Worm (Caenorhabditis elegans) whole organism, L1 larva: ENCODE data around the gene idh-2.

ENCODE experiments used
- C04F5.9 ChIP-seq: sonication (generic microtip); optimal IDR thresholded peaks from 2 replicates; lab custom pipeline; 2016; ENCODE audit warnings: missing genetic modification characterization, missing compliant biosample characterization
- Y116A8C.19 ChIP-seq: sonication (generic microtip); optimal IDR thresholded peaks from 2 replicates; lab custom pipeline; 2016; ENCODE audit warnings: missing compliant biosample characterization, missing genetic modification characterization, borderline replicate concordance
- aha-1 ChIP-seq: fragments of 150-350 bp; optimal IDR thresholded peaks from 2 replicates; lab custom pipeline; 2014; ENCODE audit warnings: missing biosample characterization, missing genetic modification characterization
- alr-1 ChIP-seq: fragments of 200-800 bp; sonication (Bioruptor generic); optimal IDR thresholded peaks from 2 replicates; lab custom pipeline; 2018; ENCODE audit warnings: borderline replicate concordance, mild to moderate bottlenecking, missing genetic modification characterization, missing compliant biosample characterization
- blmp-1 ChIP-seq: fragments of 150-350 bp; optimal IDR thresholded peaks from 2 replicates; lab custom pipeline; 2014; ENCODE audit warnings: missing biosample characterization, missing genetic modification characterization
- ceh-63 ChIP-seq: fragments of 200-800 bp; sonication (Bioruptor generic); optimal IDR thresholded peaks from 2 replicates; lab custom pipeline; 2018; ENCODE audit warnings: mild to moderate bottlenecking, missing genetic modification characterization, missing compliant biosample characterization
- ceh-82 ChIP-seq, 3 experiments: fragments of 150-350 bp in 1 of 3; sonication (generic microtip) in 2 of 3; optimal IDR thresholded peaks; 2 replicates each; lab custom pipeline; 2014 to 2017; ENCODE audit warnings: missing biosample characterization in 3 of 3, missing genetic modification characterization in 3 of 3
- ceh-88 ChIP-seq: fragments of 200-800 bp; sonication (Bioruptor generic); IDR thresholded peaks from 2 replicates; pipeline ENCODE4 v1.3.6; 2022; ENCODE audit warnings: missing genetic modification characterization, missing compliant biosample characterization
- ces-1 ChIP-seq: fragments of 150-350 bp; optimal IDR thresholded peaks from 2 replicates; lab custom pipeline; 2014; ENCODE audit warnings: missing biosample characterization, missing genetic modification reagents, missing genetic modification characterization
- dpl-1 ChIP-seq, 3 experiments: fragments of 150-350 bp in 2 of 3; sonication (generic microtip) in 1 of 3; optimal IDR thresholded peaks; 2 replicates each; lab custom pipeline; 2014 to 2017; ENCODE audit warnings: missing biosample characterization in 3 of 3, missing genetic modification characterization in 3 of 3, missing genetic modification reagents in 3 of 3
- efl-1 ChIP-seq, 4 experiments: fragments of 150-350 bp; optimal IDR thresholded peaks in 3 of 4; peaks in 1 of 4; 1 replicate in 1 of 4; 2 replicates in 3 of 4; lab custom pipeline; 2014; ENCODE audit warnings: missing biosample characterization in 2 of 4, missing genetic modification characterization in 2 of 4, missing genetic modification reagents in 2 of 4
- egl-13 ChIP-seq: sonication (generic microtip); optimal IDR thresholded peaks from 2 replicates; lab custom pipeline; 2016; ENCODE audit warnings: missing genotype, missing genetic modification reagents, missing genetic modification characterization, missing compliant biosample characterization
- elt-2 ChIP-seq: sonication (generic microtip); optimal IDR thresholded peaks from 2 replicates; lab custom pipeline; 2016; ENCODE audit warnings: missing genetic modification characterization, mild to moderate bottlenecking, inconsistent platforms, missing compliant biosample characterization, missing genetic modification reagents
- elt-3 ChIP-seq, 6 experiments: fragments of 150-350 bp in 1 of 6; sonication (generic microtip); optimal IDR thresholded peaks; 2 replicates each; lab custom pipeline; 2017 to 2018; ENCODE audit warnings: missing biosample characterization in 6 of 6, missing genetic modification characterization in 6 of 6, inconsistent platforms in 1 of 6
- ets-5 ChIP-seq: fragments of 200-800 bp; sonication (Bioruptor generic); IDR thresholded peaks from 2 replicates; pipeline ENCODE4 v1.3.6; 2022; ENCODE audit warnings: missing genetic modification characterization, missing compliant biosample characterization
- fkh-10 ChIP-seq: sonication (generic microtip); optimal IDR thresholded peaks from 2 replicates; lab custom pipeline; 2017; ENCODE audit warnings: missing biosample characterization, missing genetic modification reagents, missing genetic modification characterization
- fkh-8 ChIP-seq: sonication (generic microtip); optimal IDR thresholded peaks from 2 replicates; lab custom pipeline; 2016; ENCODE audit warnings: mild to moderate bottlenecking, missing genetic modification characterization, missing compliant biosample characterization
- hlh-17 ChIP-seq: fragments of 200-800 bp; sonication (Bioruptor generic); optimal IDR thresholded peaks from 2 replicates; lab custom pipeline; 2018; ENCODE audit warnings: missing genetic modification characterization, mild to moderate bottlenecking, missing compliant biosample characterization, moderate library complexity, borderline replicate concordance
- jun-1 ChIP-seq: fragments of 150-350 bp; optimal IDR thresholded peaks from 2 replicates; lab custom pipeline; 2014; ENCODE audit warnings: missing biosample characterization, missing genetic modification reagents, missing genetic modification characterization
- lin-14 ChIP-seq: fragments of 200-800 bp; sonication (Bioruptor generic); optimal IDR thresholded peaks from 2 replicates; lab custom pipeline; 2018; ENCODE audit warnings: mild to moderate bottlenecking, missing genetic modification characterization, moderate library complexity, missing compliant biosample characterization
- lin-39 ChIP-seq: fragments of 150-350 bp; optimal IDR thresholded peaks from 2 replicates; lab custom pipeline; 2014; ENCODE audit warnings: missing biosample characterization, missing genetic modification reagents, missing genetic modification characterization
- mab-9 ChIP-seq: fragments of 200-800 bp; sonication (Bioruptor generic); IDR thresholded peaks from 2 replicates; pipeline ENCODE4 v1.3.6; 2022; ENCODE audit warnings: missing genetic modification reagents, missing genetic modification characterization, missing compliant biosample characterization
- nhr-12 ChIP-seq: sonication (generic microtip); optimal IDR thresholded peaks from 2 replicates; lab custom pipeline; 2017; ENCODE audit warnings: missing biosample characterization, missing genetic modification characterization
- nhr-19 ChIP-seq: fragments of 200-800 bp; sonication (Bioruptor generic); conservative IDR thresholded peaks from 2 replicates; pipeline ENCODE4 v1.3.6; 2022; ENCODE audit warnings: missing genetic modification characterization, missing compliant biosample characterization
- nhr-20 ChIP-seq: sonication (generic microtip); optimal IDR thresholded peaks from 2 replicates; lab custom pipeline; 2016; ENCODE audit warnings: mild to moderate bottlenecking, missing genetic modification characterization, missing compliant biosample characterization
- nhr-28 ChIP-seq: fragments of 150-350 bp; optimal IDR thresholded peaks from 2 replicates; lab custom pipeline; 2014; ENCODE audit warnings: missing biosample characterization, missing genetic modification characterization
- nhr-47 ChIP-seq: sonication (generic microtip); optimal IDR thresholded peaks from 2 replicates; lab custom pipeline; 2016; ENCODE audit warnings: mild to moderate bottlenecking, missing genetic modification characterization, moderate library complexity, missing compliant biosample characterization
- nhr-71 ChIP-seq: sonication (generic microtip); optimal IDR thresholded peaks from 2 replicates; lab custom pipeline; 2016; ENCODE audit warnings: mild to moderate bottlenecking, missing genetic modification characterization, moderate library complexity, missing compliant biosample characterization
- nhr-85 ChIP-seq: sonication (generic microtip); peaks from one replicate; lab custom pipeline; 2016; ENCODE audit warnings: missing genetic modification characterization, inconsistent platforms, missing compliant biosample characterization
- nhr-90 ChIP-seq: sonication (generic microtip); optimal IDR thresholded peaks from 2 replicates; lab custom pipeline; 2016; ENCODE audit warnings: mild to moderate bottlenecking, missing genetic modification characterization, missing compliant biosample characterization; ENCODE audit not compliant: poor library complexity
- pax-3 ChIP-seq: fragments of 200-800 bp; sonication (Bioruptor generic); optimal IDR thresholded peaks from 2 replicates; lab custom pipeline; 2018; ENCODE audit warnings: mild to moderate bottlenecking, missing genetic modification characterization, moderate library complexity, missing compliant biosample characterization
- pqm-1 ChIP-seq: sonication (generic microtip); optimal IDR thresholded peaks from 3 replicates; lab custom pipeline; 2017; ENCODE audit warnings: missing biosample characterization, missing genetic modification characterization
- rnt-1 ChIP-seq: sonication (generic microtip); optimal IDR thresholded peaks from 2 replicates; lab custom pipeline; 2016; ENCODE audit warnings: mild to moderate bottlenecking, missing genetic modification characterization, moderate library complexity, missing compliant biosample characterization
- snu-23 ChIP-seq: sonication (generic microtip); optimal IDR thresholded peaks from 2 replicates; lab custom pipeline; 2016; ENCODE audit warnings: missing genetic modification characterization, missing compliant biosample characterization
- sptf-1 ChIP-seq: fragments of 150-350 bp; optimal IDR thresholded peaks from 2 replicates; lab custom pipeline; 2014; ENCODE audit warnings: missing biosample characterization, missing genetic modification characterization
- swsn-7 ChIP-seq: sonication (generic microtip); optimal IDR thresholded peaks from 2 replicates; lab custom pipeline; 2016; ENCODE audit warnings: missing genetic modification characterization, missing compliant biosample characterization
- tlp-1 ChIP-seq: fragments of 150-350 bp; optimal IDR thresholded peaks from 2 replicates; lab custom pipeline; 2014; ENCODE audit warnings: missing biosample characterization, missing genetic modification characterization
- unc-130 ChIP-seq: fragments of 150-350 bp; optimal IDR thresholded peaks from 2 replicates; lab custom pipeline; 2017; ENCODE audit warnings: missing biosample characterization, missing genetic modification characterization, inconsistent platforms
- unc-30 ChIP-seq: sonication (generic microtip); optimal IDR thresholded peaks from 2 replicates; lab custom pipeline; 2017; ENCODE audit warnings: missing biosample characterization, missing genetic modification characterization
- unc-62 ChIP-seq: fragments of 150-350 bp; optimal IDR thresholded peaks from 2 replicates; lab custom pipeline; 2014; ENCODE audit warnings: missing biosample characterization, missing genetic modification reagents, missing genetic modification characterization
- unc-86 ChIP-seq: sonication (generic microtip); optimal IDR thresholded peaks from 2 replicates; lab custom pipeline; 2016; ENCODE audit warnings: missing genetic modification characterization, missing compliant biosample characterization
- unc-98 ChIP-seq: fragments of 200-800 bp; sonication (Bioruptor generic); IDR thresholded peaks from 2 replicates; pipeline ENCODE4 v1.3.6; 2022; ENCODE audit warnings: missing genetic modification characterization, missing compliant biosample characterization
- vab-15 ChIP-seq: sonication (generic microtip); optimal IDR thresholded peaks from 2 replicates; lab custom pipeline; 2017; ENCODE audit warnings: missing genotype, mild to moderate bottlenecking, missing genetic modification characterization, missing compliant biosample characterization
- zag-1 ChIP-seq: fragments of 150-350 bp; optimal IDR thresholded peaks from 2 replicates; lab custom pipeline; 2014; ENCODE audit warnings: missing biosample characterization, missing genetic modification characterization
- ztf-4 ChIP-seq: fragments of 150-350 bp; optimal IDR thresholded peaks from 2 replicates; lab custom pipeline; 2014; ENCODE audit warnings: missing biosample characterization, missing genetic modification characterization

idh-2 gene

ce11 chrX:11248083-11248482, 32.3 kb downstream of the idh-2 start:
- TF ChIP-seq nhr-85 (tag; lab: Kevin White, UChicago) (peak; percentile 61), snu-23 (GFP tag; lab: Kevin White, UChicago) (peak; percentile 3), zag-1 (tag; lab: Kevin White, UChicago) (no peak), unc-98 (GFP tag; lab: Robert Waterston, UW) (no peak), unc-30 (tag; lab: Kevin White, UChicago) (no peak), nhr-19 (GFP tag; lab: Robert Waterston, UW) (no peak), rnt-1 (tag; lab: Kevin White, UChicago) (no peak), C04F5.9 (tag; lab: Kevin White, UChicago) (no peak), vab-15 (no peak), ceh-82 (tag; optimal IDR thresholded peaks at IDR 0.05; lab: Kevin White, UChicago) (no peak), nhr-28 (tag; lab: Kevin White, UChicago) (no peak), ztf-4 (tag; lab: Kevin White, UChicago) (peak; percentile 11), lin-14 (GFP tag; lab: Kevin White, UChicago) (peak; percentile 41), nhr-71 (tag; lab: Kevin White, UChicago) (peak; percentile 48), nhr-20 (peak; percentile 21), blmp-1 (tag; lab: Kevin White, UChicago) (peak; percentile 78), ets-5 (GFP tag; lab: Robert Waterston, UW) (no peak), nhr-47 (tag; lab: Kevin White, UChicago) (peak; percentile 19), alr-1 (tag; lab: Kevin White, UChicago) (no peak), nhr-12 (tag; lab: Kevin White, UChicago) (no peak), swsn-7 (no peak)

ce11 chrX:11249392-11249791, 33.6 kb downstream of the idh-2 start:
- TF ChIP-seq Y116A8C.19 (tag; lab: Kevin White, UChicago) (no peak), efl-1 (optimal IDR thresholded peaks at IDR 0.05; lab: Kevin White, UChicago) (no peak), efl-1 (GFP tag; optimal IDR thresholded peaks at IDR 0.05 in 1 of 2; lab: Kevin White, UChicago) (peak in 1 of 2 experiments; percentile 55), lin-14 (GFP tag; lab: Kevin White, UChicago) (peak; percentile 13), fkh-8 (tag; lab: Kevin White, UChicago) (peak; percentile 4), blmp-1 (tag; lab: Kevin White, UChicago) (peak; percentile 60)

ce11 chrX:11250983-11251382, 35.2 kb downstream of the idh-2 start:
- no peak for TF ChIP-seq pax-3 (tag; lab: Kevin White, UChicago)
- TF ChIP-seq unc-62 (GFP tag; lab: Kevin White, UChicago), result no peak
- TF ChIP-seq tlp-1, result no peak
- no peak for TF ChIP-seq dpl-1 (GFP tag; optimal IDR thresholded peaks at IDR 0.05; lab: Kevin White, UChicago)
- no peak for TF ChIP-seq unc-130
- TF ChIP-seq nhr-20, result peak; percentile 13
- no peak for TF ChIP-seq aha-1 (tag; lab: Kevin White, UChicago)
- TF ChIP-seq elt-3 (tag; optimal IDR thresholded peaks at IDR 0.05; lab: Kevin White, UChicago), result peak in 4 of 6 experiments; percentile 31 to 53 (median 37)
- peak; percentile 50 for TF ChIP-seq lin-14 (GFP tag; lab: Kevin White, UChicago)
- TF ChIP-seq nhr-71 (tag; lab: Kevin White, UChicago), result peak; percentile 11
- TF ChIP-seq elt-2 (tag; lab: Kevin White, UChicago), result peak; percentile 91
- TF ChIP-seq jun-1, result peak; percentile 2
- no peak for TF ChIP-seq ces-1

- TF ChIP-seq vab-15 (no peak), elt-2 (tag; lab: Kevin White, UChicago) (peak; percentile 66)
Observed at ce11 chrX:11251928-11252327, 36.1 kb downstream of the idh-2 start.

- no peak for TF ChIP-seq pqm-1 (tag; lab: Kevin White, UChicago)
- peak; percentile 27 for TF ChIP-seq egl-13 (tag; lab: Kevin White, UChicago)
- no peak for TF ChIP-seq nhr-12 (tag; lab: Kevin White, UChicago)
- no peak for TF ChIP-seq fkh-10 (GFP tag; lab: Kevin White, UChicago)
- no peak for TF ChIP-seq unc-86 (tag; lab: Kevin White, UChicago)
- TF ChIP-seq sptf-1, result no peak
- no peak for TF ChIP-seq hlh-17 (GFP tag; lab: Kevin White, UChicago)
- no peak for TF ChIP-seq lin-39 (tag; lab: Kevin White, UChicago)
- peak; percentile 61 for TF ChIP-seq swsn-7
- TF ChIP-seq nhr-90, result peak; percentile 72
- TF ChIP-seq mab-9, result no peak
- no peak for TF ChIP-seq ceh-63 (GFP tag; lab: Kevin White, UChicago)
- no peak for TF ChIP-seq unc-62 (GFP tag; lab: Kevin White, UChicago)
- peak; percentile 43; the same call in 1 of the 2 replicates for TF ChIP-seq ceh-88 (GFP tag; lab: Robert Waterston, UW)
Observed at ce11 chrX:11252429-11252828, 36.6 kb downstream of the idh-2 start.
